Worm (Caenorhabditis elegans) whole organism, L1 larva: ENCODE results near the gene B0244.7.

ENCODE experiments used
- ces-1 ChIP-seq: fragments of 150-350 bp; optimal IDR thresholded peaks from 2 replicates; lab custom pipeline; 2014; ENCODE audit warnings: missing biosample characterization, missing genetic modification reagents, missing genetic modification characterization
- nhr-12 ChIP-seq: sonication (generic microtip); optimal IDR thresholded peaks from 2 replicates; lab custom pipeline; 2017; ENCODE audit warnings: missing biosample characterization, missing genetic modification characterization
- nhr-237 ChIP-seq: fragments of 150-350 bp; optimal IDR thresholded peaks from 2 replicates; lab custom pipeline; 2014; ENCODE audit warnings: missing biosample characterization, missing genetic modification characterization
- nhr-28 ChIP-seq: fragments of 150-350 bp; optimal IDR thresholded peaks from 2 replicates; lab custom pipeline; 2014; ENCODE audit warnings: missing biosample characterization, missing genetic modification characterization
- nhr-77 ChIP-seq: fragments of 150-350 bp; optimal IDR thresholded peaks from 2 replicates; lab custom pipeline; 2014; ENCODE audit warnings: missing biosample characterization, missing genetic modification characterization
- nhr-90 ChIP-seq: sonication (generic microtip); optimal IDR thresholded peaks from 2 replicates; lab custom pipeline; 2016; ENCODE audit warnings: mild to moderate bottlenecking, missing genetic modification characterization, missing compliant biosample characterization; ENCODE audit not compliant: poor library complexity
- pag-3 ChIP-seq: sonication (generic microtip); optimal IDR thresholded peaks from 2 replicates; lab custom pipeline; 2017; ENCODE audit warnings: missing genetic modification characterization, mild to moderate bottlenecking, missing compliant biosample characterization, antibody characterized with exemption, borderline replicate concordance; ENCODE audit not compliant: insufficient read depth
- pqm-1 ChIP-seq: sonication (generic microtip); optimal IDR thresholded peaks from 3 replicates; lab custom pipeline; 2017; ENCODE audit warnings: missing biosample characterization, missing genetic modification characterization
- snu-23 ChIP-seq: sonication (generic microtip); optimal IDR thresholded peaks from 2 replicates; lab custom pipeline; 2016; ENCODE audit warnings: missing genetic modification characterization, missing compliant biosample characterization
- unc-62 ChIP-seq: fragments of 150-350 bp; optimal IDR thresholded peaks from 2 replicates; lab custom pipeline; 2014; ENCODE audit warnings: missing biosample characterization, missing genetic modification reagents, missing genetic modification characterization

DNA sequence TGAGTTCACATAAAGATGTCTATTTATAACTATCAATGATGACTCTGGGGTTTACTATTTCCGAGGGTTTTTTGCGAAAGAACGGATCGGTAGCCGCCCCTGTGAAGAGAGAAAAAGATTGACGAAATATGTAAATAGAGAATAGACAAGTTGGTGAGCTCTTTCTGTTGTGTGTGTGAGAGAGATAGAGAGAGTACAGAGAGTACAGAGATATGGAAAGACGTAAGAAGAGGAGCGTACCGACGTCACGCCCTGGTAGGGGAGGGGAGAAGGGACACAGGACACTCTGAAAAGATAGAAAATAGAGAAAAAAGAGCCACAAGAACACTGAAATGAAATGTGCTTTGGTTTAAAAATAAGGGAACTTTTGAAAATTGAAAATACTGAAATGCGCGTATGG lies 43.1 kb upstream of the B0244.7 start:
- TF ChIP-seq nhr-12 (tag; lab: Kevin White, UChicago) (no peak), nhr-237 (no peak), nhr-77 (tag; lab: Kevin White, UChicago) (peak; percentile 47), pag-3 (tag; lab: Kevin White, UChicago) (no peak), unc-62 (GFP tag; lab: Kevin White, UChicago) (no peak), ces-1 (GFP tag; lab: Kevin White, UChicago) (no peak), pqm-1 (tag; lab: Kevin White, UChicago) (no peak), nhr-90 (tag; lab: Kevin White, UChicago) (no peak), snu-23 (peak; percentile 55), nhr-28 (tag; lab: Kevin White, UChicago) (no peak)
